Fruit fly (Drosophila melanogaster) Kc167 (cell line): ENCODE data around the gene beat-IIb.

Experiments
- Myc ChIP-seq: fragments of >200 bp; optimal IDR thresholded peaks from 2 replicates; lab custom pipeline; 2017; ENCODE audit warnings: missing external identifiers
- Sin3A ChIP-seq: fragments of >200 bp; optimal IDR thresholded peaks from 2 replicates; lab custom pipeline; 2018; ENCODE audit warnings: missing external identifiers
- h ChIP-seq: fragments of >200 bp; optimal IDR thresholded peaks from 3 replicates; lab custom pipeline; 2018; ENCODE audit warnings: missing external identifiers
- insv ChIP-seq: fragments of >200 bp; optimal IDR thresholded peaks from 3 replicates; lab custom pipeline; 2018; ENCODE audit warnings: missing external identifiers
- psq ChIP-seq: fragments of >200 bp; optimal IDR thresholded peaks from 2 replicates; lab custom pipeline; 2017; ENCODE audit warnings: missing external identifiers
- ttk ChIP-seq: sonication (Bioruptor generic); optimal IDR thresholded peaks from 2 replicates; lab custom pipeline; 2017; ENCODE audit warnings: missing external identifiers

beat-IIb gene

DNA sequence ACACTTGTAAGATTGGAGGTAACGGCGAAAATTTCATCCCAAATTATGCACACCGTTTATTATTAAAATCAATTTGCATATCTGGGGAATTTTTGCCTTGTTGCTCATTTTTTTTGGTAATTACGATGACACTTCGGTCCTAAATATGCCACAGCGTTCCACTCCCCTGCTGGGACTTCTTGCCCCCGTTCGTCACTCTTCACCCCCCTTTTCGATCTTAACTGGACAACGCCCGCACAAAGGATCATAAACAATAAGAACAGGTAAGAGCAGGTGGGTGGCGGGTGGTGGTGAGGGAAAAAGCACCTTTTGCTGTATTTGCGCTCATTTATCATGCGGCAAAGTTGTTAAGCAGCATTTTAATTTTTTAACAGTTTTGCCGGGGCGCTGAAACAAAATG, 54.9 kb downstream of the beat-IIb start:
- no peak for TF ChIP-seq Myc (lab: Kevin White, UChicago)
- TF ChIP-seq Sin3A (lab: Kevin White, UChicago): no peak
- TF ChIP-seq h (lab: Kevin White, UChicago): no peak
- TF ChIP-seq psq (lab: Kevin White, UChicago): no peak
- no peak for TF ChIP-seq insv (lab: Kevin White, UChicago)
- no peak for TF ChIP-seq ttk (lab: Kevin White, UChicago)

dm6 chr3R:17206782-17207181, 58.1 kb downstream of the beat-IIb start:
- TF ChIP-seq h (lab: Kevin White, UChicago): no peak
- TF ChIP-seq insv (lab: Kevin White, UChicago): no peak
- no peak for TF ChIP-seq ttk (lab: Kevin White, UChicago)
- no peak for TF ChIP-seq Sin3A (lab: Kevin White, UChicago)
- TF ChIP-seq psq (lab: Kevin White, UChicago): no peak
- no peak for TF ChIP-seq Myc (lab: Kevin White, UChicago)

DNA sequence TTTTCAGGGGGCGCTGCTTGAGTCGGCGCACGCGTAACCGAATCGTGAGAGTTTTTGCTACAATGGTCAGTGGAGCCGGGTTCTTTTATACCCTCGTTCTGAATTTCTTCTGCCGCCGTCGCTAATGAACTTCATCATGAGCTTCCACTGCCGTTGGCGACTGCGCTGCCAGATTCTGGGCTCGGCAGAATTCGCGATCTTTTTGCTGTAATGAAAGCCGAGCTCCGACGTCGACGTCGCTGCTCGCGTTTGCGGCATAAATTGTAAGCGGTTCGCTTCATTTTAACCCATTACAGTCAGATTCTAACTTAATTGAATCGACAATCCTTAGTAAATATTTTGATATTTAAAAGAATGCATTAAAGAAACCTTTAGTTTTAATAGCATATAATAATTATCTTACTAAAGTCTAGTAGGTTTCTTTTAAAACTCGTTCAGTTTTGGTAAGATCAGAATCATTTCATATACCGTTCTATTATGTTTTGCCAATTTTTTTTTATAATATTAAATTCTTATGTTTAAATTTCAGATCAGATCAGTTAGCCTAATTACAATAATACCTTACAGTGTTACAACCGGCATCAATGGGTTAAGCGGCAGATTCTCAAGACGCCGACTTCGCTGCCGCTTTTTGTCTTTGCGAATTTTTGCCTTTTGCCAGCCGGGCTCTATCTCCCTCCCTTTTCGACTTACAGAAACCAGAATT, 62.6 kb downstream of the beat-IIb start, which contains the start of gene Mur89F:
Mur89F (minus strand) TSS at position 51 of the 706 bp plus-strand sequence.
- TF ChIP-seq h (lab: Kevin White, UChicago): no peak
- no peak for TF ChIP-seq Myc (lab: Kevin White, UChicago)
- TF ChIP-seq Sin3A (lab: Kevin White, UChicago): no peak
- no peak for TF ChIP-seq ttk (lab: Kevin White, UChicago)
- TF ChIP-seq insv (lab: Kevin White, UChicago): no peak
- no peak for TF ChIP-seq psq (lab: Kevin White, UChicago)

dm6 chr3R:17197599-17197998, 67.2 kb downstream of the beat-IIb start:
- TF ChIP-seq insv (lab: Kevin White, UChicago): no peak
- TF ChIP-seq Sin3A (lab: Kevin White, UChicago): no peak
- TF ChIP-seq psq (lab: Kevin White, UChicago): no peak
- TF ChIP-seq Myc (lab: Kevin White, UChicago): no peak
- TF ChIP-seq h (lab: Kevin White, UChicago): no peak
- no peak for TF ChIP-seq ttk (lab: Kevin White, UChicago)

- no peak for TF ChIP-seq insv (lab: Kevin White, UChicago)
- no peak for TF ChIP-seq h (lab: Kevin White, UChicago)
- TF ChIP-seq Myc (lab: Kevin White, UChicago): no peak
- no peak for TF ChIP-seq ttk (lab: Kevin White, UChicago)
- TF ChIP-seq Sin3A (lab: Kevin White, UChicago): no peak
- TF ChIP-seq psq (lab: Kevin White, UChicago): no peak
These were observed 71.2 kb downstream of the beat-IIb start for dm6 chr3R:17193657-17194056.

DNA sequence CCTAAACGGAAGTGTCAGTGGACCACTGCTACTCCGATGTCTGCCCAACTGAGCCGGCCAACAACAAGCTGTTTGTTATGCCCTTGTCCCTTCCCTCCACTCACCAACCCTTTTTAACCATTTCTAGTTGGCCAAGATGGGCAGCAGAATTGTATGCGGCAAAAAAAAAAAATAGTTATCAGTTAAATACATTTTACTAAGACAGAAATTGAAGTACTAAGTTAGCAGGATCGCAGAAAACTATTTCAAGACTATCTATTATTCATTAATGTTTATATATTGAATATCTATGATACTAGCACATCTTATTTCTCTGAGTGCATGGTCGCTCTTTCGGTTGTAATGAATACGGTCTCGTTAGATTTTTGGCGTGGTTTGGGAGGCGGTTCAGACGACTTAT, 72.8 kb downstream of the beat-IIb start:
- no peak for TF ChIP-seq h (lab: Kevin White, UChicago)
- no peak for TF ChIP-seq psq (lab: Kevin White, UChicago)
- TF ChIP-seq insv (lab: Kevin White, UChicago): no peak
- no peak for TF ChIP-seq ttk (lab: Kevin White, UChicago)
- no peak for TF ChIP-seq Sin3A (lab: Kevin White, UChicago)
- TF ChIP-seq Myc (lab: Kevin White, UChicago): no peak
